In genomic region chrX:10318962-10319571, dm6 we compare ENCODE assay signal across 5 fruit fly cellular contexts.
TF ChIP-seq lines count a peak whose summit lies in the region.

No protein-coding gene starts in this region.

- peak; percentile 43 for TF ChIP-seq CTCF in whole organism, embryonic (GFP tag; optimal IDR thresholded peaks at IDR 0.05; lab: Kevin White, UChicago)

TF ChIP-seq in whole organism, adult, 20 proteins besides CTCF, POLR2A, EP300 and RAD21 (continues in another document):
- TF ChIP-seq CG7045 (GFP tag; optimal IDR thresholded peaks at IDR 0.05; lab: Kevin White, UChicago) (no peak), Clk (GFP tag; optimal IDR thresholded peaks at IDR 0.05; lab: Kevin White, UChicago) (no peak), kay (GFP tag; lab: Kevin White, UChicago; ENCODE audit: borderline replicate concordance) (no peak), ovo (GFP tag; optimal IDR thresholded peaks at IDR 0.05; lab: Kevin White, UChicago) (no peak), toe (GFP tag; optimal IDR thresholded peaks at IDR 0.05; lab: Kevin White, UChicago) (no peak), pad (GFP tag; optimal IDR thresholded peaks at IDR 0.05; lab: Kevin White, UChicago) (peak; percentile 97), CG1620 (GFP tag; optimal IDR thresholded peaks at IDR 0.05; lab: Kevin White, UChicago) (peak; percentile 10), CG33017 (tag; optimal IDR thresholded peaks at IDR 0.05; lab: Kevin White, UChicago) (no peak), Mnt (GFP tag; optimal IDR thresholded peaks at IDR 0.05; lab: Kevin White, UChicago) (no peak), CG14711 (tag; optimal IDR thresholded peaks at IDR 0.05; lab: Kevin White, UChicago) (no peak), CG11617 (GFP tag; optimal IDR thresholded peaks at IDR 0.05; lab: Kevin White, UChicago) (no peak), CG12768 (GFP tag; optimal IDR thresholded peaks at IDR 0.05; lab: Kevin White, UChicago) (no peak), cnc (optimal IDR thresholded peaks at IDR 0.05; lab: Kevin White, UChicago) (no peak), CG5204 (GFP tag; optimal IDR thresholded peaks at IDR 0.05; lab: Kevin White, UChicago) (no peak), cic (GFP tag; optimal IDR thresholded peaks at IDR 0.05; lab: Kevin White, UChicago) (peak; percentile 27), bab1 (GFP tag; optimal IDR thresholded peaks at IDR 0.05; lab: Kevin White, UChicago) (peak; percentile 36), Crg-1 (GFP tag; optimal IDR thresholded peaks at IDR 0.05; lab: Kevin White, UChicago) (no peak), tj (GFP tag; optimal IDR thresholded peaks at IDR 0.05; lab: Kevin White, UChicago) (peak; percentile 71), CG7101 (tag; optimal IDR thresholded peaks at IDR 0.05; lab: Kevin White, UChicago) (no peak)

TF ChIP-seq in whole organism, embryonic, 481 proteins besides CTCF, POLR2A, EP300 and RAD21 (continues in another document):
- peak; percentile 7; the same call in 1 of the 2 replicates for TF ChIP-seq Rfx (GFP tag; IDR thresholded peaks at IDR 0.05; lab: Robert Waterston, UW)
- TF ChIP-seq CG10267 (tag; optimal IDR thresholded peaks at IDR 0.05; lab: Kevin White, UChicago), result no peak
- TF ChIP-seq CG11504 (tag; optimal IDR thresholded peaks at IDR 0.05; lab: Kevin White, UChicago), result peak; percentile 2
- TF ChIP-seq pfk (GFP tag; optimal IDR thresholded peaks at IDR 0.05; lab: Kevin White, UChicago), result peak; percentile 97
- peak; percentile 52; the same call in 1 of the 2 replicates for TF ChIP-seq E2f1 (GFP tag; IDR thresholded peaks at IDR 0.05; lab: Robert Waterston, UW)
- TF ChIP-seq CG12219 (GFP tag; optimal IDR thresholded peaks at IDR 0.05; lab: Kevin White, UChicago), result no peak
- peak; percentile 13; the same call in 1 of the 2 replicates for TF ChIP-seq Ptx1 (GFP tag; IDR thresholded peaks at IDR 0.05; lab: Robert Waterston, UW)
- TF ChIP-seq CG2120 (GFP tag; optimal IDR thresholded peaks at IDR 0.05; lab: Kevin White, UChicago), result peak; percentile 28
- peak; percentile 79 for TF ChIP-seq row (GFP tag; IDR thresholded peaks at IDR 0.05; lab: Robert Waterston, UW)
- peak; percentile 79 for TF ChIP-seq CG12769 (tag; optimal IDR thresholded peaks at IDR 0.05; lab: Kevin White, UChicago)
- TF ChIP-seq Ets65A (GFP tag; lab: Kevin White, UChicago), result no peak
- TF ChIP-seq CG10274 (GFP tag; optimal IDR thresholded peaks at IDR 0.05; lab: Kevin White, UChicago), result no peak
- TF ChIP-seq dimm (GFP tag; IDR thresholded peaks at IDR 0.05; lab: Robert Waterston, UW), result no peak
- TF ChIP-seq CG7556 (GFP tag; optimal IDR thresholded peaks at IDR 0.05; lab: Kevin White, UChicago), result peak; percentile 47
- TF ChIP-seq CG5180 (GFP tag; optimal IDR thresholded peaks at IDR 0.05; lab: Kevin White, UChicago), result peak; percentile 37
- peak; percentile 6 for TF ChIP-seq grau (tag; optimal IDR thresholded peaks at IDR 0.05; lab: Kevin White, UChicago)
- TF ChIP-seq chinmo (GFP tag; IDR thresholded peaks at IDR 0.05; lab: Robert Waterston, UW; ENCODE audit: partially characterized antibody), result peak; percentile 94
- TF ChIP-seq ci (GFP tag; IDR thresholded peaks at IDR 0.05; lab: Robert Waterston, UW), result peak; percentile 33; the same call in 1 of the 3 replicates

TF ChIP-seq in whole organism, prepupa, 60 proteins besides CTCF, POLR2A, EP300 and RAD21 (continues in another document):
- TF ChIP-seq CG31627 (GFP tag; optimal IDR thresholded peaks at IDR 0.05; lab: Kevin White, UChicago) (peak; percentile 21), achi (GFP tag; optimal IDR thresholded peaks at IDR 0.05; lab: Kevin White, UChicago) (no peak), Gug (GFP tag; IDR thresholded peaks at IDR 0.05; lab: Robert Waterston, UW) (no peak), CG6808 (GFP tag; optimal IDR thresholded peaks at IDR 0.05; lab: Kevin White, UChicago) (no peak), OdsH (GFP tag; optimal IDR thresholded peaks at IDR 0.05; lab: Kevin White, UChicago) (peak; percentile 28), esn (GFP tag; optimal IDR thresholded peaks at IDR 0.05; lab: Kevin White, UChicago) (peak; percentile 53), CG1621 (tag; optimal IDR thresholded peaks at IDR 0.05; lab: Kevin White, UChicago) (no peak), CG34406 (GFP tag; optimal IDR thresholded peaks at IDR 0.05; lab: Kevin White, UChicago) (no peak), pdm3 (GFP tag; optimal IDR thresholded peaks at IDR 0.05; lab: Kevin White, UChicago) (peak; percentile 39), CG3032 (tag; optimal IDR thresholded peaks at IDR 0.05; lab: Kevin White, UChicago) (no peak), CG11762 (GFP tag; optimal IDR thresholded peaks at IDR 0.05; lab: Kevin White, UChicago; ENCODE audit: insufficient read depth) (no peak), salr (GFP tag; optimal IDR thresholded peaks at IDR 0.05; lab: Kevin White, UChicago) (peak in 1 of 2 experiments; percentile 13), cyc (GFP tag; optimal IDR thresholded peaks at IDR 0.05; lab: Kevin White, UChicago) (peak; percentile 12), Eip93F (GFP tag; optimal IDR thresholded peaks at IDR 0.05; lab: Kevin White, UChicago) (peak; percentile 5), Hr4 (GFP tag; optimal IDR thresholded peaks at IDR 0.05; lab: Kevin White, UChicago) (peak; percentile 30), Met (GFP tag; optimal IDR thresholded peaks at IDR 0.05; lab: Kevin White, UChicago) (peak; percentile 48), spab (GFP tag; optimal IDR thresholded peaks at IDR 0.05; lab: Kevin White, UChicago) (no peak), Blimp-1 (GFP tag; optimal IDR thresholded peaks at IDR 0.05; lab: Kevin White, UChicago) (no peak), Hr39 (GFP tag; optimal IDR thresholded peaks at IDR 0.05; lab: Kevin White, UChicago) (peak; percentile 31), CG10631 (GFP tag; optimal IDR thresholded peaks at IDR 0.05; lab: Kevin White, UChicago) (no peak)

TF ChIP-seq in whole organism, pupa, 21 proteins besides CTCF, POLR2A, EP300 and RAD21:
- TF ChIP-seq Pif1A (GFP tag; optimal IDR thresholded peaks at IDR 0.05; lab: Kevin White, UChicago), result peak; percentile 13
- TF ChIP-seq Ets98B (GFP tag; IDR thresholded peaks at IDR 0.05; lab: Robert Waterston, UW), result no peak
- TF ChIP-seq D1 (tag; optimal IDR thresholded peaks at IDR 0.05; lab: Kevin White, UChicago), result no peak
- no peak for TF ChIP-seq Pif1B (GFP tag; optimal IDR thresholded peaks at IDR 0.05; lab: Kevin White, UChicago)
- no peak for TF ChIP-seq CG17806 (tag; optimal IDR thresholded peaks at IDR 0.05; lab: Kevin White, UChicago)
- TF ChIP-seq fd96Ca (GFP tag; IDR thresholded peaks at IDR 0.05; lab: Robert Waterston, UW), result no peak
- TF ChIP-seq CG8159 (tag; optimal IDR thresholded peaks at IDR 0.05; lab: Kevin White, UChicago), result peak; percentile 16
- no peak for TF ChIP-seq CG13204 (GFP tag; optimal IDR thresholded peaks at IDR 0.05; lab: Kevin White, UChicago)
- TF ChIP-seq CG4496 (GFP tag; IDR thresholded peaks at IDR 0.05; lab: Robert Waterston, UW), result no peak; the same call in 2 of the 3 replicates
- no peak for TF ChIP-seq CG34367 (tag; optimal IDR thresholded peaks at IDR 0.05; lab: Kevin White, UChicago)
- no peak for TF ChIP-seq CG12605 (GFP tag; IDR thresholded peaks at IDR 0.05; lab: Robert Waterston, UW)
- no peak for TF ChIP-seq rn (GFP tag; IDR thresholded peaks at IDR 0.05; lab: Robert Waterston, UW)
- peak; percentile 30; the same call in 1 of the 2 replicates for TF ChIP-seq CG32121 (GFP tag; IDR thresholded peaks at IDR 0.05; lab: Robert Waterston, UW)
- no peak for TF ChIP-seq CG15710 (tag; optimal IDR thresholded peaks at IDR 0.05; lab: Kevin White, UChicago)
- no peak for TF ChIP-seq CG10348 (GFP tag; IDR thresholded peaks at IDR 0.05; lab: Robert Waterston, UW)
- no peak for TF ChIP-seq EcR (GFP tag; optimal IDR thresholded peaks at IDR 0.05; lab: Kevin White, UChicago)
- peak; percentile 10 for TF ChIP-seq CG14655 (GFP tag; optimal IDR thresholded peaks at IDR 0.05; lab: Kevin White, UChicago)
- TF ChIP-seq Snoo (tag; optimal IDR thresholded peaks at IDR 0.05; lab: Kevin White, UChicago), result no peak

TF ChIP-seq in whole organism, wandering third instar larva, 38 proteins besides CTCF, POLR2A, EP300 and RAD21:
- no peak for TF ChIP-seq CG32264 (GFP tag; optimal IDR thresholded peaks at IDR 0.05; lab: Kevin White, UChicago)
- peak; percentile 23 for TF ChIP-seq ey (GFP tag; optimal IDR thresholded peaks at IDR 0.05; lab: Kevin White, UChicago)
- TF ChIP-seq fru (GFP tag; optimal IDR thresholded peaks at IDR 0.05; lab: Kevin White, UChicago), result peak; percentile 45
- TF ChIP-seq N (GFP tag; optimal IDR thresholded peaks at IDR 0.05; lab: Kevin White, UChicago), result no peak
- TF ChIP-seq h (GFP tag; optimal IDR thresholded peaks at IDR 0.05; lab: Kevin White, UChicago), result peak; percentile 21
- TF ChIP-seq rgr (GFP tag; optimal IDR thresholded peaks at IDR 0.05; lab: Kevin White, UChicago), result peak; percentile 27
- TF ChIP-seq Jra (GFP tag; optimal IDR thresholded peaks at IDR 0.05; lab: Kevin White, UChicago), result no peak
- TF ChIP-seq tai (GFP tag; optimal IDR thresholded peaks at IDR 0.05; lab: Kevin White, UChicago), result no peak
- peak; percentile 32 for TF ChIP-seq br (GFP tag; optimal IDR thresholded peaks at IDR 0.05; lab: Kevin White, UChicago)
- no peak for TF ChIP-seq Mio (GFP tag; optimal IDR thresholded peaks at IDR 0.05; lab: Kevin White, UChicago)
- TF ChIP-seq Vsx2 (GFP tag; optimal IDR thresholded peaks at IDR 0.05; lab: Kevin White, UChicago; ENCODE audit: partially characterized antibody), result no peak
- TF ChIP-seq Sp1 (GFP tag; optimal IDR thresholded peaks at IDR 0.05; lab: Kevin White, UChicago), result peak; percentile 16
- no peak for TF ChIP-seq CrebA (GFP tag; optimal IDR thresholded peaks at IDR 0.05; lab: Kevin White, UChicago; ENCODE audit: borderline replicate concordance)
- TF ChIP-seq psq (GFP tag; optimal IDR thresholded peaks at IDR 0.05; lab: Kevin White, UChicago), result peak; percentile 8
- no peak for TF ChIP-seq Rel (GFP tag; optimal IDR thresholded peaks at IDR 0.05; lab: Kevin White, UChicago)
- peak; percentile 92 for TF ChIP-seq Rel (tag; optimal IDR thresholded peaks at IDR 0.05; lab: Kevin White, UChicago)
- no peak for TF ChIP-seq Hnf4 (GFP tag; optimal IDR thresholded peaks at IDR 0.05; lab: Kevin White, UChicago)
- TF ChIP-seq woc (GFP tag; optimal IDR thresholded peaks at IDR 0.05; lab: Kevin White, UChicago), result peak; percentile 80
- TF ChIP-seq foxo (GFP tag; optimal IDR thresholded peaks at IDR 0.05; lab: Kevin White, UChicago), result peak in 1 of 2 experiments; percentile 46
- TF ChIP-seq Abd-B (GFP tag; optimal IDR thresholded peaks at IDR 0.05; lab: Kevin White, UChicago), result no peak
